Worm (Caenorhabditis elegans) whole organism, L4 larva: ENCODE measurements around the gene F44E2.4.

Experiments
- F37D6.2 ChIP-seq: sonication (generic microtip); optimal IDR thresholded peaks from 2 replicates; lab custom pipeline; 2016; ENCODE audit warnings: mild to moderate bottlenecking, missing genetic modification characterization, missing compliant biosample characterization
- aly-2 ChIP-seq: sonication (generic microtip); optimal IDR thresholded peaks from 2 replicates; lab custom pipeline; 2018; ENCODE audit warnings: missing biosample characterization, missing genetic modification characterization
- attf-4 ChIP-seq: sonication (generic microtip); optimal IDR thresholded peaks from 3 replicates; lab custom pipeline; 2017; ENCODE audit warnings: missing biosample characterization, missing genetic modification characterization
- daf-12 ChIP-seq: fragments of 150-350 bp; optimal IDR thresholded peaks from 2 replicates; lab custom pipeline; 2014; ENCODE audit warnings: missing biosample characterization, missing genetic modification reagents, missing genetic modification characterization
- dpl-1 ChIP-seq: fragments of 150-350 bp; optimal IDR thresholded peaks from 2 replicates; lab custom pipeline; 2014; ENCODE audit warnings: missing biosample characterization, missing genetic modification reagents, missing genetic modification characterization
- egl-27 ChIP-seq: sonication (generic microtip); optimal IDR thresholded peaks from 3 replicates; lab custom pipeline; 2017; ENCODE audit warnings: missing biosample characterization, missing genetic modification reagents, missing genetic modification characterization
- fos-1 ChIP-seq: fragments of 150-350 bp; optimal IDR thresholded peaks from 2 replicates; lab custom pipeline; 2014; ENCODE audit warnings: missing biosample characterization, missing genetic modification characterization
- lin-15B ChIP-seq: fragments of 150-350 bp; sonication (generic microtip); optimal IDR thresholded peaks from 3 replicates; lab custom pipeline; 2014; ENCODE audit warnings: missing biosample characterization, missing genetic modification characterization
- nhr-28 ChIP-seq: fragments of 150-350 bp; optimal IDR thresholded peaks from 2 replicates; lab custom pipeline; 2014; ENCODE audit warnings: missing biosample characterization, missing genetic modification characterization
- pqm-1 ChIP-seq: sonication (generic microtip); optimal IDR thresholded peaks from 2 replicates; lab custom pipeline; 2017; ENCODE audit warnings: missing biosample characterization, missing genetic modification characterization
- ztf-7 ChIP-seq: fragments of 150-350 bp; optimal IDR thresholded peaks from 2 replicates; lab custom pipeline; 2014; ENCODE audit warnings: missing biosample characterization, missing genetic modification characterization

- TF ChIP-seq ztf-7 (tag; lab: Kevin White, UChicago): no peak
- TF ChIP-seq aly-2 (tag; lab: Kevin White, UChicago): no peak
- no peak for TF ChIP-seq dpl-1
- no peak for TF ChIP-seq lin-15B (tag; lab: Kevin White, UChicago)
- no peak for TF ChIP-seq egl-27 (tag; lab: Kevin White, UChicago)
- no peak for TF ChIP-seq nhr-28 (tag; lab: Kevin White, UChicago)
- TF ChIP-seq fos-1 (tag; lab: Kevin White, UChicago): no peak
- no peak for TF ChIP-seq daf-12 (tag; lab: Kevin White, UChicago)
- TF ChIP-seq pqm-1 (tag; lab: Kevin White, UChicago): no peak
- no peak for TF ChIP-seq attf-4 (tag; lab: Kevin White, UChicago)
- no peak for TF ChIP-seq F37D6.2
Observed at ce11 chrIII:8885150-8885549, 46.9 kb upstream of the F44E2.4 start, which contains the start of gene svop-1.
